Worm (Caenorhabditis elegans): ENCODE results near the gene zip-2.

The zip-2 gene

ce11 chrIII:833711-834442, 1.1 kb downstream of the zip-2 start (continued):
- TF ChIP-seq ceh-62 (tag; optimal IDR thresholded peaks at IDR 0.05) = no peak
- TF ChIP-seq ceh-32 (tag; optimal IDR thresholded peaks at IDR 0.05; ENCODE audit: poor library complexity) = no peak
- TF ChIP-seq madf-9 (GFP tag; conservative IDR thresholded peaks at IDR 0.05) = peak; percentile 57; the same call in 1 of the 2 replicates
- peak; percentile 72; the same call in 1 of the 2 replicates for TF ChIP-seq dmd-9 (GFP tag; IDR thresholded peaks at IDR 0.05)
- TF ChIP-seq daf-12 (tag; optimal IDR thresholded peaks at IDR 0.05) = no peak
- TF ChIP-seq R02D3.7 (tag; optimal IDR thresholded peaks at IDR 0.05) = no peak
- TF ChIP-seq ctbp-1 (GFP tag; IDR thresholded peaks at IDR 0.05) = peak; percentile 82
- peak; percentile 98 for TF ChIP-seq dve-1 (tag; optimal IDR thresholded peaks at IDR 0.05; ENCODE audit: insufficient read depth)
- peak; percentile 96 for TF ChIP-seq nhr-11 (tag; optimal IDR thresholded peaks at IDR 0.05)

- TF ChIP-seq zip-11 (GFP tag; IDR thresholded peaks at IDR 0.05) (no peak), egl-43 (GFP tag; IDR thresholded peaks at IDR 0.05) (0 out of 2 replicates have a peak, but pooled peaks have one; percentile 56), ceh-82 (tag; optimal IDR thresholded peaks at IDR 0.05) (no peak), hmg-1.1 (GFP tag; IDR thresholded peaks at IDR 0.05) (0 out of 2 replicates have a peak, but pooled peaks have one; percentile 13), zfp-3 (GFP tag; conservative IDR thresholded peaks at IDR 0.05) (no peak), R02D3.7 (tag; optimal IDR thresholded peaks at IDR 0.05) (no peak), nhr-10 (tag; optimal IDR thresholded peaks at IDR 0.05) (no peak), lsy-2 (tag; optimal IDR thresholded peaks at IDR 0.05) (no peak), vab-7 (GFP tag; IDR thresholded peaks at IDR 0.05) (no peak), fos-1 (tag; optimal IDR thresholded peaks at IDR 0.05) (no peak), gei-8 (GFP tag; optimal IDR thresholded peaks at IDR 0.05) (no peak), tag-97 (GFP tag; IDR thresholded peaks at IDR 0.05) (no peak), dmd-8 (GFP tag; IDR thresholded peaks at IDR 0.05) (no peak), hif-1 (tag; optimal IDR thresholded peaks at IDR 0.05) (no peak), dmd-9 (GFP tag; IDR thresholded peaks at IDR 0.05) (0 out of 2 replicates have a peak, but pooled peaks have one; percentile 8), jun-1 (tag; optimal IDR thresholded peaks at IDR 0.05) (no peak), ceh-44 (GFP tag; IDR thresholded peaks at IDR 0.05) (no peak), spr-3 (GFP tag; optimal IDR thresholded peaks at IDR 0.05) (no peak), Y48G9A.11 (GFP tag; IDR thresholded peaks at IDR 0.05) (no peak), nhr-237 (tag; optimal IDR thresholded peaks at IDR 0.05) (no peak), zip-2 (tag; optimal IDR thresholded peaks at IDR 0.05) (no peak), zfp-2 (tag; optimal IDR thresholded peaks at IDR 0.05) (no peak), ZK337.2 (GFP tag; IDR thresholded peaks at IDR 0.05) (0 out of 2 replicates have a peak, but pooled peaks have one; percentile 2), ama-1 (optimal IDR thresholded peaks at IDR 0.05) (no peak), daf-12 (tag; optimal IDR thresholded peaks at IDR 0.05) (no peak), mdl-1 (tag; optimal IDR thresholded peaks at IDR 0.05) (no peak), daf-16 (GFP tag; optimal IDR thresholded peaks at IDR 0.05) (no peak), daf-16 (tag; optimal IDR thresholded peaks at IDR 0.05) (no peak), ceh-32 (tag; optimal IDR thresholded peaks at IDR 0.05; ENCODE audit: poor library complexity) (no peak), lim-7 (GFP tag; IDR thresholded peaks at IDR 0.05) (no peak), duxl-1 (tag; optimal IDR thresholded peaks at IDR 0.05; ENCODE audit: poor library complexity) (peak; percentile 8), dmd-6 (GFP tag; IDR thresholded peaks at IDR 0.05) (no peak), pqm-1 (tag; optimal IDR thresholded peaks at IDR 0.05) (no peak), daf-19 (GFP tag; conservative IDR thresholded peaks at IDR 0.05) (no peak), lir-3 (tag; optimal IDR thresholded peaks at IDR 0.05) (no peak), snpc-1.2 (GFP tag; IDR thresholded peaks at IDR 0.05) (no peak), T26A8.4 (GFP tag; IDR thresholded peaks at IDR 0.05) (peak; percentile 48; the same call in 1 of the 2 replicates), aha-1 (tag) (peak; percentile 97), lin-13 (GFP tag; optimal IDR thresholded peaks at IDR 0.05) (no peak), egl-27 (tag; optimal IDR thresholded peaks at IDR 0.05) (no peak), nhr-42 (GFP tag; IDR thresholded peaks at IDR 0.05) (no peak), mep-1 (tag; optimal IDR thresholded peaks at IDR 0.05) (no peak), F10B5.3 (tag; optimal IDR thresholded peaks at IDR 0.05) (no peak)
Measured at ce11 chrIII:834443-834815, 1.6 kb downstream of the zip-2 start.

All from whole organism, L4 larva.